Worm (Caenorhabditis elegans): ENCODE measurements around the gene elo-5.
A peak's percentile ranks its signal among the peaks of the same experiment; 100 is the strongest.

elo-5 gene

DNA sequence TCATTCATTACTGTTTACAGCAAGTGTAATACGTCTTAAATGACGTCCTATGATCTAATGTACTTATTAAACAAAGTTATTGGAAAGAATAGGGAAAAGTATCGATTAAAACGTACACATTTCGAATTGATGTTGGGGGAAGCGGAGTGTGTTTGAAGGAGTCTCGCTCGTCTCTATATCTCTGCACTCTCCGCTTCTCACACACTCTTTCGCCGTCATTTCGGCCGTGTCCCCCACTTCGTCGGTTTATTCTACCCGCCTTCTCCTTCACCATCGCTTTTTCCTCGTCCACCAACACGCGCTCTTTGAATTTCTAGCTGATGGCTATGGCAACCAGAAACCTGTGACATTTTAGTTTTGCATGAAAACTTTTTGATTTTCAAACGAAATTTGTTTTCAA is 8.1 kb downstream of the elo-5 start (continued):
- no peak for TF ChIP-seq nhr-28 (tag; optimal IDR thresholded peaks at IDR 0.05)
- TF ChIP-seq dpl-1 (GFP tag; optimal IDR thresholded peaks at IDR 0.05): peak in 2 of 3 experiments; percentile 7 to 11
- TF ChIP-seq sox-4 (tag; optimal IDR thresholded peaks at IDR 0.05): no peak
- TF ChIP-seq pqm-1 (tag; optimal IDR thresholded peaks at IDR 0.05): no peak
- no peak for TF ChIP-seq efl-3 (GFP tag; optimal IDR thresholded peaks at IDR 0.05)
- no peak for TF ChIP-seq sptf-1 (tag; optimal IDR thresholded peaks at IDR 0.05)
- no peak for TF ChIP-seq ceh-88 (GFP tag; IDR thresholded peaks at IDR 0.05)
- no peak for TF ChIP-seq ceh-90 (tag; optimal IDR thresholded peaks at IDR 0.05)
- peak in 1 of 3 experiments; percentile 41 for TF ChIP-seq ceh-82 (tag; optimal IDR thresholded peaks at IDR 0.05)
- TF ChIP-seq zip-4 (GFP tag; optimal IDR thresholded peaks at IDR 0.05): no peak
- peak; percentile 38 to 45 for TF ChIP-seq lsy-2 (tag; optimal IDR thresholded peaks at IDR 0.05)
- peak; percentile 13 for TF ChIP-seq dsc-1 (tag; optimal IDR thresholded peaks at IDR 0.05)
- TF ChIP-seq Y116A8C.19 (tag; optimal IDR thresholded peaks at IDR 0.05; ENCODE audit: borderline replicate concordance): no peak
- peak; percentile 8 for TF ChIP-seq lin-15B (tag; optimal IDR thresholded peaks at IDR 0.05)
- no peak for TF ChIP-seq C34B4.2 (tag; optimal IDR thresholded peaks at IDR 0.05)
- peak; percentile 37 to 43 for TF ChIP-seq lin-35 (GFP tag; optimal IDR thresholded peaks at IDR 0.05)
- no peak for TF ChIP-seq egl-27 (tag; optimal IDR thresholded peaks at IDR 0.05)
- no peak for TF ChIP-seq jun-1 (tag; optimal IDR thresholded peaks at IDR 0.05)
- TF ChIP-seq fkh-4 (tag; optimal IDR thresholded peaks at IDR 0.05; ENCODE audit: borderline replicate concordance): no peak
- TF ChIP-seq elt-3 (tag; optimal IDR thresholded peaks at IDR 0.05): no peak
- TF ChIP-seq ets-5 (GFP tag; IDR thresholded peaks at IDR 0.05): no peak
- TF ChIP-seq snpc-4 (tag; optimal IDR thresholded peaks at IDR 0.05): no peak
- TF ChIP-seq hlh-17 (GFP tag; optimal IDR thresholded peaks at IDR 0.05; ENCODE audit: borderline replicate concordance): no peak
- no peak for TF ChIP-seq hlh-4 (tag; optimal IDR thresholded peaks at IDR 0.05)
- peak; percentile 15; the same call in 1 of the 2 replicates for TF ChIP-seq nhr-19 (GFP tag; conservative IDR thresholded peaks at IDR 0.05)
- TF ChIP-seq hpl-2 (GFP tag; optimal IDR thresholded peaks at IDR 0.05): no peak
- TF ChIP-seq nhr-20 (tag; optimal IDR thresholded peaks at IDR 0.05): peak; percentile 27
- no peak for TF ChIP-seq blmp-1 (tag; optimal IDR thresholded peaks at IDR 0.05)
- TF ChIP-seq elt-2 (tag; optimal IDR thresholded peaks at IDR 0.05): no peak
- TF ChIP-seq irx-1 (tag; optimal IDR thresholded peaks at IDR 0.05): no peak
- no peak for TF ChIP-seq ama-1 (optimal IDR thresholded peaks at IDR 0.05)
- no peak for TF ChIP-seq ces-1 (GFP tag; optimal IDR thresholded peaks at IDR 0.05)
- no peak for TF ChIP-seq ceh-63 (GFP tag; optimal IDR thresholded peaks at IDR 0.05)
- no peak for TF ChIP-seq lin-39 (tag; optimal IDR thresholded peaks at IDR 0.05)
- TF ChIP-seq nhr-77 (tag; optimal IDR thresholded peaks at IDR 0.05): no peak
- TF ChIP-seq nhr-237 (tag; optimal IDR thresholded peaks at IDR 0.05): no peak
- no peak for TF ChIP-seq mep-1 (tag; optimal IDR thresholded peaks at IDR 0.05)
- TF ChIP-seq unc-62 (GFP tag; optimal IDR thresholded peaks at IDR 0.05): no peak
- TF ChIP-seq nhr-85 (tag): peak; percentile 58
- TF ChIP-seq tlp-1 (tag; optimal IDR thresholded peaks at IDR 0.05): no peak
- TF ChIP-seq isw-1 (GFP tag; IDR thresholded peaks at IDR 0.05): peak; percentile 2; the same call in 1 of the 2 replicates
- TF ChIP-seq nhr-76 (tag; optimal IDR thresholded peaks at IDR 0.05): no peak
- TF ChIP-seq fkh-8 (tag; optimal IDR thresholded peaks at IDR 0.05): peak; percentile 43
- TF ChIP-seq C16A3.4 (tag; optimal IDR thresholded peaks at IDR 0.05): no peak
- peak; percentile 42 for TF ChIP-seq rnt-1 (tag; optimal IDR thresholded peaks at IDR 0.05)
- no peak for TF ChIP-seq unc-130 (tag; optimal IDR thresholded peaks at IDR 0.05)
- TF ChIP-seq alr-1 (tag; optimal IDR thresholded peaks at IDR 0.05; ENCODE audit: borderline replicate concordance): no peak
- no peak for TF ChIP-seq mab-9 (GFP tag; IDR thresholded peaks at IDR 0.05)
